Worm (Caenorhabditis elegans): ENCODE results near the gene F55H2.8.

Gene F55H2.8

ce11 chrIII:9513569-9513968 lies at the start of gene F55H2.8:
F55H2.8 (plus strand) TSS chrIII:9513869.
- TF ChIP-seq hnd-1 (tag; optimal IDR thresholded peaks at IDR 0.05) (no peak), hmbx-1 (tag; optimal IDR thresholded peaks at IDR 0.05) (no peak), ama-1 (optimal IDR thresholded peaks at IDR 0.05) (no peak), flt-1 (GFP tag; IDR thresholded peaks at IDR 0.05) (no peak), tbx-11 (GFP tag; IDR thresholded peaks at IDR 0.05) (no peak), F13C5.2 (tag; optimal IDR thresholded peaks at IDR 0.05) (no peak), pes-1 (GFP tag; IDR thresholded peaks at IDR 0.05) (no peak), sea-1 (GFP tag; conservative IDR thresholded peaks at IDR 0.05) (no peak), ceh-36 (tag; optimal IDR thresholded peaks at IDR 0.05) (no peak), tbx-37 (GFP tag; conservative IDR thresholded peaks at IDR 0.05) (no peak), ets-7 (tag; optimal IDR thresholded peaks at IDR 0.05) (no peak), scrt-1 (GFP tag; IDR thresholded peaks at IDR 0.05) (no peak), ceh-13 (GFP tag; optimal IDR thresholded peaks at IDR 0.05) (no peak), aly-1 (tag; optimal IDR thresholded peaks at IDR 0.05) (no peak), B0310.2 (tag; optimal IDR thresholded peaks at IDR 0.05) (no peak), tra-4 (tag; optimal IDR thresholded peaks at IDR 0.05) (no peak), hmg-4 (GFP tag; optimal IDR thresholded peaks at IDR 0.05) (no peak)

- TF ChIP-seq scrt-1 (GFP tag; IDR thresholded peaks at IDR 0.05) (no peak), tbx-37 (GFP tag; conservative IDR thresholded peaks at IDR 0.05) (peak; percentile 51; the same call in 1 of the 2 replicates), pes-1 (GFP tag; IDR thresholded peaks at IDR 0.05) (peak; percentile 69), F13C5.2 (tag; optimal IDR thresholded peaks at IDR 0.05) (no peak), tbx-11 (GFP tag; IDR thresholded peaks at IDR 0.05) (no peak), hmbx-1 (tag; optimal IDR thresholded peaks at IDR 0.05) (no peak)
Measured at ce11 chrIII:9465424-9465823, 48.2 kb upstream of the F55H2.8 start, which contains the start of gene B0464.9. B0464.9 (plus strand) TSS chrIII:9465767.

- TF ChIP-seq ceh-13 (GFP tag; optimal IDR thresholded peaks at IDR 0.05) (no peak), scrt-1 (GFP tag; IDR thresholded peaks at IDR 0.05) (no peak), aly-1 (tag; optimal IDR thresholded peaks at IDR 0.05) (no peak), flt-1 (GFP tag; IDR thresholded peaks at IDR 0.05) (no peak), tra-4 (tag; optimal IDR thresholded peaks at IDR 0.05) (no peak), sea-1 (GFP tag; conservative IDR thresholded peaks at IDR 0.05) (no peak), hnd-1 (tag; optimal IDR thresholded peaks at IDR 0.05) (no peak), tbx-37 (GFP tag; conservative IDR thresholded peaks at IDR 0.05) (no peak)
Measured at ce11 chrIII:9465865-9466264, 47.8 kb upstream of the F55H2.8 start, which contains the start of gene B0464.6. B0464.6 (minus strand) TSS chrIII:9465965.

ce11 chrIII:9467095-9467494 lies 46.6 kb upstream of the F55H2.8 start, which contains the start of gene baf-1:
baf-1 (plus strand) TSS chrIII:9467464.
- TF ChIP-seq hmg-4 (GFP tag; optimal IDR thresholded peaks at IDR 0.05): peak; percentile 18
- TF ChIP-seq ama-1 (optimal IDR thresholded peaks at IDR 0.05): no peak

ce11 chrIII:9467857-9468256 lies 45.8 kb upstream of the F55H2.8 start, which contains the start of gene tag-342:
tag-342 (plus strand) TSS chrIII:9468157.
- TF ChIP-seq hmbx-1 (tag; optimal IDR thresholded peaks at IDR 0.05) (no peak), ceh-13 (GFP tag; optimal IDR thresholded peaks at IDR 0.05) (no peak), pes-1 (GFP tag; IDR thresholded peaks at IDR 0.05) (no peak), tbx-37 (GFP tag; conservative IDR thresholded peaks at IDR 0.05) (no peak), ets-7 (tag; optimal IDR thresholded peaks at IDR 0.05) (no peak), aly-1 (tag; optimal IDR thresholded peaks at IDR 0.05) (no peak), tra-4 (tag; optimal IDR thresholded peaks at IDR 0.05) (no peak), hmg-4 (GFP tag; optimal IDR thresholded peaks at IDR 0.05) (no peak), flt-1 (GFP tag; IDR thresholded peaks at IDR 0.05) (no peak), ceh-36 (tag; optimal IDR thresholded peaks at IDR 0.05) (no peak), B0310.2 (tag; optimal IDR thresholded peaks at IDR 0.05) (no peak), tbx-11 (GFP tag; IDR thresholded peaks at IDR 0.05) (no peak), ama-1 (optimal IDR thresholded peaks at IDR 0.05) (no peak), hnd-1 (tag; optimal IDR thresholded peaks at IDR 0.05) (no peak), sea-1 (GFP tag; conservative IDR thresholded peaks at IDR 0.05) (no peak), scrt-1 (GFP tag; IDR thresholded peaks at IDR 0.05) (no peak)

- TF ChIP-seq tbx-37 (GFP tag; conservative IDR thresholded peaks at IDR 0.05): no peak
- TF ChIP-seq F13C5.2 (tag; optimal IDR thresholded peaks at IDR 0.05): no peak
- no peak for TF ChIP-seq scrt-1 (GFP tag; IDR thresholded peaks at IDR 0.05)
- no peak for TF ChIP-seq hmbx-1 (tag; optimal IDR thresholded peaks at IDR 0.05)
- TF ChIP-seq tbx-11 (GFP tag; IDR thresholded peaks at IDR 0.05): no peak
- no peak for TF ChIP-seq B0310.2 (tag; optimal IDR thresholded peaks at IDR 0.05)
- TF ChIP-seq hmg-4 (GFP tag; optimal IDR thresholded peaks at IDR 0.05): no peak
- TF ChIP-seq tra-4 (tag; optimal IDR thresholded peaks at IDR 0.05): no peak
- no peak for TF ChIP-seq flt-1 (GFP tag; IDR thresholded peaks at IDR 0.05)
- TF ChIP-seq ceh-13 (GFP tag; optimal IDR thresholded peaks at IDR 0.05): no peak
- TF ChIP-seq ceh-36 (tag; optimal IDR thresholded peaks at IDR 0.05): no peak
- no peak for TF ChIP-seq aly-1 (tag; optimal IDR thresholded peaks at IDR 0.05)
- TF ChIP-seq ama-1 (optimal IDR thresholded peaks at IDR 0.05): no peak
- no peak for TF ChIP-seq pes-1 (GFP tag; IDR thresholded peaks at IDR 0.05)
- no peak for TF ChIP-seq ets-7 (tag; optimal IDR thresholded peaks at IDR 0.05)
- no peak for TF ChIP-seq hnd-1 (tag; optimal IDR thresholded peaks at IDR 0.05)
Measured at ce11 chrIII:9471996-9472395, 41.7 kb upstream of the F55H2.8 start.

- TF ChIP-seq hmg-4 (GFP tag; optimal IDR thresholded peaks at IDR 0.05): no peak
- no peak for TF ChIP-seq pes-1 (GFP tag; IDR thresholded peaks at IDR 0.05)
- no peak for TF ChIP-seq scrt-1 (GFP tag; IDR thresholded peaks at IDR 0.05)
- TF ChIP-seq ama-1 (optimal IDR thresholded peaks at IDR 0.05): no peak
- TF ChIP-seq aly-1 (tag; optimal IDR thresholded peaks at IDR 0.05): no peak
- no peak for TF ChIP-seq hmbx-1 (tag; optimal IDR thresholded peaks at IDR 0.05)
- TF ChIP-seq tra-4 (tag; optimal IDR thresholded peaks at IDR 0.05): no peak
- TF ChIP-seq tbx-11 (GFP tag; IDR thresholded peaks at IDR 0.05): no peak
- TF ChIP-seq B0310.2 (tag; optimal IDR thresholded peaks at IDR 0.05): no peak
- TF ChIP-seq flt-1 (GFP tag; IDR thresholded peaks at IDR 0.05): no peak
- no peak for TF ChIP-seq F13C5.2 (tag; optimal IDR thresholded peaks at IDR 0.05)
- no peak for TF ChIP-seq tbx-37 (GFP tag; conservative IDR thresholded peaks at IDR 0.05)
Measured at ce11 chrIII:9472464-9472863, 41.2 kb upstream of the F55H2.8 start.

- TF ChIP-seq hnd-1 (tag; optimal IDR thresholded peaks at IDR 0.05) (no peak), tbx-37 (GFP tag; conservative IDR thresholded peaks at IDR 0.05) (no peak), tra-4 (tag; optimal IDR thresholded peaks at IDR 0.05) (no peak), ets-7 (tag; optimal IDR thresholded peaks at IDR 0.05) (no peak), ceh-13 (GFP tag; optimal IDR thresholded peaks at IDR 0.05) (no peak), sea-1 (GFP tag; conservative IDR thresholded peaks at IDR 0.05) (no peak), B0310.2 (tag; optimal IDR thresholded peaks at IDR 0.05) (no peak)
Measured at ce11 chrIII:9474501-9474900, 39.2 kb upstream of the F55H2.8 start.

Data from whole organism, early embryonic.